Fruit fly (Drosophila melanogaster) whole organism, embryonic: ENCODE results near the gene Ptx1.

Experiments used
- Antp ChIP-seq: fragments of 200-800 bp; sonication (Bioruptor generic); optimal IDR thresholded peaks from 3 replicates; lab custom pipeline; 2016; ENCODE audit warnings: missing biosample characterization, missing genetic modification characterization
- Awh ChIP-seq: fragments of 200-800 bp; sonication (Bioruptor generic); IDR thresholded peaks from 2 replicates; pipeline ENCODE4, ENCODE4 v1.3.6; 2022; ENCODE audit warnings: missing biosample characterization, missing genetic modification characterization
- Blimp-1 ChIP-seq: fragments of 200-800 bp; sonication (Bioruptor generic); optimal IDR thresholded peaks from 3 replicates; lab custom pipeline; 2018; ENCODE audit warnings: missing biosample characterization, missing genetic modification characterization, mild to moderate bottlenecking, moderate library complexity, missing genetic modification reagents
- CG10979 ChIP-seq: fragments of 200-800 bp; sonication (Bioruptor generic); optimal IDR thresholded peaks from 2 replicates; lab custom pipeline; 2018; ENCODE audit warnings: missing biosample characterization, mild to moderate bottlenecking, missing genetic modification characterization, moderate library complexity
- CG11093 ChIP-seq: fragments of 200-800 bp; sonication (Bioruptor generic); IDR thresholded peaks from 3 replicates; pipeline ENCODE4 v1.3.6; 2022; ENCODE audit warnings: missing biosample characterization, missing genetic modification characterization
- CG12659 ChIP-seq: fragments of 200-800 bp; sonication (Bioruptor generic); optimal IDR thresholded peaks from 3 replicates; lab custom pipeline; 2017; ENCODE audit warnings: mild to moderate bottlenecking, missing biosample characterization, missing genetic modification reagents, missing genetic modification characterization
- CG14441 ChIP-seq: fragments of 200-800 bp; sonication (Bioruptor generic); IDR thresholded peaks from 2 replicates; pipeline ENCODE4 v1.3.6; 2022; ENCODE audit warnings: missing biosample characterization, missing genetic modification characterization
- CG14667 ChIP-seq: fragments of 200-800 bp; sonication (Bioruptor generic); IDR thresholded peaks from 2 replicates; pipeline ENCODE4 v1.3.6; 2022; ENCODE audit warnings: missing biosample characterization, missing genetic modification characterization
- CG14860 ChIP-seq: fragments of 200-800 bp; sonication (Bioruptor generic); IDR thresholded peaks from 3 replicates; pipeline ENCODE4 v1.3.6; 2022; ENCODE audit warnings: missing biosample characterization, missing genetic modification characterization; ENCODE audit not compliant: partially characterized antibody
- CG16813 ChIP-seq: fragments of 200-800 bp; sonication (Bioruptor generic); IDR thresholded peaks from 3 replicates; pipeline ENCODE4 v1.3.6; 2022; ENCODE audit warnings: missing biosample characterization, missing genetic modification characterization; ENCODE audit not compliant: partially characterized antibody
- CG1832 ChIP-seq: fragments of 200-800 bp; sonication (Bioruptor generic); optimal IDR thresholded peaks from 2 replicates; lab custom pipeline; 2017; ENCODE audit warnings: missing biosample characterization, mild to moderate bottlenecking, missing genetic modification characterization, inconsistent platforms
- CG2678 ChIP-seq: fragments of 200-800 bp; sonication (Bioruptor generic); optimal IDR thresholded peaks from 3 replicates; lab custom pipeline; 2019; ENCODE audit warnings: missing biosample characterization, mild to moderate bottlenecking, missing genetic modification characterization, moderate library complexity
- CG3163 ChIP-seq: fragments of 200-800 bp; sonication (Bioruptor generic); optimal IDR thresholded peaks from 3 replicates; lab custom pipeline; 2016; ENCODE audit warnings: missing biosample characterization, missing genetic modification characterization
- CG42726 ChIP-seq: fragments of 200-800 bp; sonication (Bioruptor generic); IDR thresholded peaks from 2 replicates; pipeline ENCODE4 v1.3.6; 2022; ENCODE audit warnings: missing biosample characterization, missing genetic modification characterization; ENCODE audit not compliant: partially characterized antibody
- CG6254 ChIP-seq: fragments of 200-800 bp; sonication (Bioruptor generic); optimal IDR thresholded peaks from 3 replicates; lab custom pipeline; 2017; ENCODE audit warnings: mild to moderate bottlenecking, missing biosample characterization, missing genetic modification reagents, missing genetic modification characterization
- CG7556 ChIP-seq: fragments of 200-800 bp; sonication (Bioruptor generic); optimal IDR thresholded peaks from 2 replicates; lab custom pipeline; 2017; ENCODE audit warnings: missing biosample characterization, mild to moderate bottlenecking, missing genetic modification characterization
- CG8388 ChIP-seq: fragments of 200-800 bp; sonication (Bioruptor generic); optimal IDR thresholded peaks from 2 replicates; lab custom pipeline; 2019; ENCODE audit warnings: missing biosample characterization, mild to moderate bottlenecking, missing genetic modification characterization, moderate library complexity
- CG8478 ChIP-seq: fragments of >200 bp; optimal IDR thresholded peaks from 2 replicates; lab custom pipeline; 2018
- CG9609 ChIP-seq: fragments of 200-800 bp; sonication (Bioruptor generic); optimal IDR thresholded peaks from 3 replicates; lab custom pipeline; 2016; ENCODE audit warnings: missing biosample characterization, missing genetic modification characterization
- CkIIα-i1 ChIP-seq: fragments of 200-800 bp; sonication (Bioruptor generic); IDR thresholded peaks from 2 replicates; pipeline ENCODE4 v1.3.6; 2022; ENCODE audit warnings: missing biosample characterization, missing genetic modification characterization
- H2.0 ChIP-seq: fragments of 200-800 bp; sonication (Bioruptor generic); IDR thresholded peaks from 2 replicates; pipeline ENCODE4 v1.3.6; 2022; ENCODE audit warnings: missing biosample characterization, missing genetic modification characterization
- HLH3B ChIP-seq: fragments of 200-800 bp; sonication (Bioruptor generic); IDR thresholded peaks from 2 replicates; pipeline ENCODE4 v1.3.6; 2022; ENCODE audit warnings: missing biosample characterization, missing genetic modification characterization
- Max ChIP-seq: fragments of 200-800 bp; sonication (Bioruptor generic); optimal IDR thresholded peaks from 2 replicates; lab custom pipeline; 2016; ENCODE audit warnings: missing biosample characterization, mild to moderate bottlenecking, missing genetic modification characterization
- Med ChIP-seq: fragments of 200-800 bp; sonication (Bioruptor generic); peaks from one replicate; lab custom pipeline; 2016; ENCODE audit warnings: missing biosample characterization, missing genetic modification characterization, mild to moderate bottlenecking, inconsistent platforms, moderate library complexity
- Oli ChIP-seq: fragments of 200-800 bp; sonication (Bioruptor generic); optimal IDR thresholded peaks from 2 replicates; lab custom pipeline; 2018; ENCODE audit warnings: missing biosample characterization, mild to moderate bottlenecking, missing genetic modification characterization, moderate library complexity
- Opbp ChIP-seq: fragments of 200-800 bp; sonication (Bioruptor generic); IDR thresholded peaks from 3 replicates; pipeline ENCODE4 v1.3.6; 2022; ENCODE audit warnings: missing biosample characterization, missing genetic modification characterization; ENCODE audit not compliant: partially characterized antibody
- Optix ChIP-seq: fragments of 200-800 bp; sonication (Bioruptor generic); IDR thresholded peaks from 3 replicates; pipeline ENCODE4 v1.3.6; 2022; ENCODE audit warnings: missing biosample characterization, missing genetic modification characterization
- Ptx1 ChIP-seq: fragments of 200-800 bp; sonication (Bioruptor generic); IDR thresholded peaks from 2 replicates; pipeline ENCODE4 v1.3.6; 2022; ENCODE audit warnings: missing biosample characterization, missing genetic modification characterization
- Sin3A ChIP-seq: fragments of >200 bp; optimal IDR thresholded peaks from 2 replicates; lab custom pipeline; 2018
- Vsx1 ChIP-seq: fragments of 200-800 bp; sonication (Bioruptor generic); optimal IDR thresholded peaks from 2 replicates; lab custom pipeline; 2017; ENCODE audit warnings: missing biosample characterization, mild to moderate bottlenecking, missing genetic modification characterization, missing genetic modification reagents
- al ChIP-seq: fragments of 200-800 bp; sonication (Bioruptor generic); IDR thresholded peaks from 2 replicates; pipeline ENCODE4 v1.3.6; 2022; ENCODE audit warnings: missing biosample characterization, missing genetic modification characterization
- aop ChIP-seq: fragments of 200-800 bp; sonication (Bioruptor generic); IDR thresholded peaks from 2 replicates; pipeline ENCODE4 v1.3.6; 2022; ENCODE audit warnings: missing biosample characterization, missing genetic modification characterization
- bigmax ChIP-seq: fragments of 200-800 bp; sonication (Bioruptor generic); optimal IDR thresholded peaks from 2 replicates; lab custom pipeline; 2018; ENCODE audit warnings: missing biosample characterization, mild to moderate bottlenecking, missing genetic modification characterization
- br ChIP-seq: fragments of >200 bp; optimal IDR thresholded peaks from 2 replicates; lab custom pipeline; 2017
- btn ChIP-seq: fragments of 200-800 bp; sonication (Bioruptor generic); optimal IDR thresholded peaks from 2 replicates; lab custom pipeline; 2016; ENCODE audit warnings: missing biosample characterization, missing genetic modification characterization
- cad ChIP-seq: fragments of >200 bp; optimal IDR thresholded peaks from 2 replicates; lab custom pipeline; 2017; ENCODE audit warnings: missing biosample characterization, missing genetic modification characterization
- caup ChIP-seq: fragments of 200-800 bp; sonication (Bioruptor generic); optimal IDR thresholded peaks from 3 replicates; lab custom pipeline; 2017; ENCODE audit warnings: missing biosample characterization, mild to moderate bottlenecking, missing genetic modification characterization, moderate library complexity; ENCODE audit not compliant: severe bottlenecking
- ewg ChIP-seq: fragments of 200-800 bp; sonication (Bioruptor generic); optimal IDR thresholded peaks from 3 replicates; lab custom pipeline; 2017; ENCODE audit warnings: mild to moderate bottlenecking, missing biosample characterization, missing genetic modification reagents, missing genetic modification characterization
- fu2 ChIP-seq: fragments of 200-800 bp; sonication (Bioruptor generic); optimal IDR thresholded peaks from 2 replicates; lab custom pipeline; 2016; ENCODE audit warnings: missing biosample characterization, missing genetic modification characterization
- h ChIP-seq: fragments of >200 bp; optimal IDR thresholded peaks from 2 replicates; lab custom pipeline; 2017
- hkb ChIP-seq, 2 experiments: fragments of 200-800 bp in 1 of 2; fragments of >200 bp in 1 of 2; sonication (Bioruptor generic) in 1 of 2; IDR thresholded peaks in 1 of 2; optimal IDR thresholded peaks in 1 of 2; 2 replicates each; pipeline versions ENCODE4 v1.3.6 to Lab custom; 2017 to 2022; ENCODE audit warnings: missing biosample characterization in 1 of 2, missing genetic modification characterization in 1 of 2
- nerfin-2 ChIP-seq: fragments of 200-800 bp; sonication (Bioruptor generic); IDR thresholded peaks from 2 replicates; pipeline ENCODE4 v1.3.6; 2022; ENCODE audit warnings: missing biosample characterization, missing genetic modification characterization; ENCODE audit not compliant: partially characterized antibody
- nmo ChIP-seq: fragments of 200-800 bp; sonication (Bioruptor generic); optimal IDR thresholded peaks from 2 replicates; lab custom pipeline; 2018; ENCODE audit warnings: missing biosample characterization, mild to moderate bottlenecking, missing genetic modification characterization, moderate library complexity
- oc ChIP-seq: fragments of 200-800 bp; sonication (Bioruptor generic); optimal IDR thresholded peaks from 2 replicates; lab custom pipeline; 2018; ENCODE audit warnings: missing biosample characterization, mild to moderate bottlenecking, missing genetic modification characterization, moderate library complexity
- phol ChIP-seq: fragments of 200-800 bp; sonication (Bioruptor generic); optimal IDR thresholded peaks from 3 replicates; lab custom pipeline; 2018; ENCODE audit warnings: missing biosample characterization, mild to moderate bottlenecking, missing genetic modification characterization, moderate library complexity
- run ChIP-seq: fragments of 200-800 bp; sonication (Bioruptor generic); optimal IDR thresholded peaks from 3 replicates; lab custom pipeline; 2018; ENCODE audit warnings: missing biosample characterization, mild to moderate bottlenecking, missing genetic modification characterization
- sens-2 ChIP-seq: fragments of 200-800 bp; sonication (Bioruptor generic); IDR thresholded peaks from 2 replicates; pipeline ENCODE4 v1.3.6; 2022; ENCODE audit warnings: missing biosample characterization, missing genetic modification characterization
- shn ChIP-seq: fragments of 200-800 bp; sonication (Bioruptor generic); optimal IDR thresholded peaks from 3 replicates; lab custom pipeline; 2016; ENCODE audit warnings: missing biosample characterization, missing genetic modification characterization
- sisA ChIP-seq: fragments of 200-800 bp; sonication (Bioruptor generic); IDR thresholded peaks from 2 replicates; pipeline ENCODE4 v1.3.6; 2022; ENCODE audit warnings: missing biosample characterization, missing genetic modification characterization
- slou ChIP-seq: fragments of 200-800 bp; sonication (Bioruptor generic); optimal IDR thresholded peaks from 3 replicates; lab custom pipeline; 2016; ENCODE audit warnings: missing biosample characterization, missing genetic modification characterization
- yki ChIP-seq: fragments of >200 bp; optimal IDR thresholded peaks from 3 replicates; lab custom pipeline; 2018
- zfh1 ChIP-seq: fragments of 200-800 bp; sonication (Bioruptor generic); IDR thresholded peaks from 3 replicates; pipeline ENCODE4 v1.3.6; 2022; ENCODE audit warnings: missing biosample characterization, missing genetic modification characterization

The Ptx1 gene

dm6 chr3R:30874679-30875078, 37.9 kb upstream of the Ptx1 start (continued):
- TF ChIP-seq yki (no peak), CG12659 (GFP tag; lab: Kevin White, UChicago) (no peak), CkIIα-i1 (GFP tag; lab: Robert Waterston, UW) (no peak), CG11093 (GFP tag; lab: Robert Waterston, UW) (no peak), CG9609 (no peak), slou (GFP tag; lab: Kevin White, UChicago) (no peak), CG16813 (GFP tag; lab: Robert Waterston, UW) (no peak), ewg (GFP tag; lab: Kevin White, UChicago) (peak; percentile 38), h (lab: Kevin White, UChicago) (no peak), Optix (GFP tag; lab: Robert Waterston, UW) (no peak), br (lab: Kevin White, UChicago) (no peak), CG7556 (GFP tag; lab: Kevin White, UChicago) (no peak), CG10979 (peak; percentile 28), btn (GFP tag; lab: Kevin White, UChicago) (no peak), CG1832 (GFP tag; lab: Kevin White, UChicago) (no peak), Antp (GFP tag; lab: Kevin White, UChicago) (no peak), cad (no peak), sisA (0 out of 2 replicates have a peak, but pooled peaks have one; percentile 23), zfh1 (GFP tag; lab: Robert Waterston, UW) (no peak), Max (GFP tag; lab: Kevin White, UChicago) (no peak), aop (no peak), Sin3A (lab: Kevin White, UChicago) (no peak), oc (peak; percentile 57), H2.0 (0 out of 2 replicates have a peak, but pooled peaks have one; percentile 3), Blimp-1 (GFP tag; lab: Kevin White, UChicago) (peak; percentile 43), HLH3B (GFP tag; lab: Robert Waterston, UW) (peak; percentile 32; the same call in 1 of the 2 replicates), CG6254 (no peak), CG14667 (GFP tag; lab: Robert Waterston, UW) (no peak), caup (GFP tag; lab: Kevin White, UChicago) (no peak), Ptx1 (peak; percentile 58; the same call in 1 of the 2 replicates), Med (GFP tag; lab: Kevin White, UChicago) (peak; percentile 72), Awh (GFP tag; lab: Robert Waterston, UW) (peak; percentile 54), Oli (tag; lab: Kevin White, UChicago) (peak; percentile 17), phol (tag; lab: Kevin White, UChicago) (peak; percentile 19), nerfin-2 (GFP tag; lab: Robert Waterston, UW) (no peak), CG42726 (GFP tag; lab: Robert Waterston, UW) (no peak), CG8388 (GFP tag; lab: Kevin White, UChicago) (peak; percentile 15), hkb (optimal IDR thresholded peaks at IDR 0.05; lab: Kevin White, UChicago) (no peak), hkb (GFP tag; IDR thresholded peaks at IDR 0.05; lab: Robert Waterston, UW) (no peak), CG14441 (GFP tag; lab: Robert Waterston, UW) (0 out of 2 replicates have a peak, but pooled peaks have one; percentile 6), CG14860 (GFP tag; lab: Robert Waterston, UW) (no peak), shn (GFP tag; lab: Kevin White, UChicago) (no peak), nmo (GFP tag; lab: Kevin White, UChicago) (peak; percentile 4), fu2 (GFP tag; lab: Kevin White, UChicago) (no peak), sens-2 (0 out of 2 replicates have a peak, but pooled peaks have one; percentile 34), run (no peak), Opbp (GFP tag; lab: Robert Waterston, UW) (no peak), Vsx1 (GFP tag; lab: Kevin White, UChicago) (no peak), bigmax (GFP tag; lab: Kevin White, UChicago) (no peak), CG2678 (tag; lab: Kevin White, UChicago) (peak; percentile 16), CG8478 (no peak), al (GFP tag; lab: Robert Waterston, UW) (no peak), CG3163 (GFP tag; lab: Kevin White, UChicago) (no peak)
